Worm (Caenorhabditis elegans) whole organism, L1 larva: Measurements from ENCODE around the gene T08G5.15.
"Not testable (repeated sequence)": the region's sequence is repeated elsewhere in the genome, so short reads cannot be mapped to it uniquely, and the experiment has no call there.

ENCODE experiments used
- ama-1 ChIP-seq: fragments of 150-350 bp; optimal IDR thresholded peaks from 2 replicates; lab custom pipeline; 2014
- egl-27 ChIP-seq, 2 experiments: fragments of 150-350 bp in 1 of 2; sonication (generic microtip); optimal IDR thresholded peaks; 3 replicates each; lab custom pipeline; 2017 to 2018; ENCODE audit warnings: missing biosample characterization in 2 of 2, missing genetic modification characterization in 2 of 2, missing genetic modification reagents in 2 of 2
- lin-13 ChIP-seq: fragments of 150-350 bp; optimal IDR thresholded peaks from 2 replicates; lab custom pipeline; 2014; ENCODE audit warnings: missing biosample characterization, missing genetic modification reagents, missing genetic modification characterization
- lin-39 ChIP-seq: fragments of 150-350 bp; optimal IDR thresholded peaks from 2 replicates; lab custom pipeline; 2014; ENCODE audit warnings: missing biosample characterization, missing genetic modification reagents, missing genetic modification characterization
- snpc-4 ChIP-seq: fragments of 150-350 bp; optimal IDR thresholded peaks from 2 replicates; lab custom pipeline; 2014; ENCODE audit warnings: missing biosample characterization, missing genetic modification characterization
- sox-4 ChIP-seq: sonication (generic microtip); optimal IDR thresholded peaks from 2 replicates; lab custom pipeline; 2016; ENCODE audit warnings: missing genetic modification characterization, missing compliant biosample characterization
- zag-1 ChIP-seq: fragments of 150-350 bp; optimal IDR thresholded peaks from 2 replicates; lab custom pipeline; 2014; ENCODE audit warnings: missing biosample characterization, missing genetic modification characterization

ce11 chrV:14049274-14049673 is 26.3 kb upstream of the T08G5.15 start, which contains the start of gene F58D12.1:
- not testable (repeated sequence) for TF ChIP-seq sox-4 (tag; lab: Kevin White, UChicago); snpc-4; zag-1; egl-27 (tag; optimal IDR thresholded peaks at IDR 0.05; lab: Kevin White, UChicago); lin-39 (tag; lab: Kevin White, UChicago); lin-13 (GFP tag; lab: Kevin White, UChicago); ama-1 (lab: Kevin White, UChicago)
